Worm (Caenorhabditis elegans): ENCODE measurements around the gene sax-2.

Gene sax-2

DNA sequence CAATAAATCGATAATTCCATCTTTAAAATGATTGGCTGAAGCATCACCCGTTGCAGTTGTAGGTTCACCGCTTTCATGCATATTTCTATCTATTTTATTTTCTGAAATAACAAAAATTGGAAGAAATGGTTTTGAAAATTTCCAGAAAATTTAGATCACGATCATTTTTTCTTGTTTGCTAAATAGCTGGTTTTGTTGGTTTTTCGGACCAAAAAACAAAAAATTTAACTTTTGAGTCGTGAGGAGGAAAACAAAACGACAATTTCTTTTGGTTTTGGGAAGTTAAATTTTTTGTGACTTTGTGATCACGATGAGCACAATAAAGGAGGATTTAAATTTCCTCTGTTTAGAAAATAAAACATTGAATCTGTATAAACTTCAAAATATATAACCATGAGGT is 55.7 kb downstream of the sax-2 start, which contains the start of gene T10F2.2:
Gene T10F2.2 (minus strand): TSS at position 101 of the 400 bp plus-strand sequence.
- TF ChIP-seq skn-1 (tag; optimal IDR thresholded peaks at IDR 0.05) = no peak
- TF ChIP-seq efl-3 (GFP tag; optimal IDR thresholded peaks at IDR 0.05) = no peak
- no peak for TF ChIP-seq rnt-1 (tag; optimal IDR thresholded peaks at IDR 0.05)
- no peak for TF ChIP-seq unc-30 (tag; optimal IDR thresholded peaks at IDR 0.05)
- no peak for TF ChIP-seq ceh-63 (GFP tag; optimal IDR thresholded peaks at IDR 0.05)
- TF ChIP-seq snu-23 (GFP tag; optimal IDR thresholded peaks at IDR 0.05) = no peak

DNA sequence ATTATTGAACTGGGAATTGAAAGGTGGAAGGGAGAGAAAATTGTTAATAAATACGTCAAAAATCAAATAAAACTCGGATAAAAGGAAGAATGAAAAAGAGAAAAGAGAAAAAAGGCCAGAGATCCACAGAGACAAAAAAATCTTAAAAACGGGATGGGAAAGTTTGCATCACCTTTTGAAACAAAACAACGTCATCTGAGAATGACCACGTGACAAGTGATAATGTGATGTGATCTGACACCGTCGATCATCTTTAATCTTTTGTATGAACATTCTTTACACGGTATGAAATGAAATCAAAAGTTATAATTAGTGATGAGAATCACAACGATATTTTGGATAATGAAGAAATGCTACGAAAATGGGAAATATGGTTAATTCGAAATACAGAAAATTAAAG is 56.2 kb downstream of the sax-2 start:
- peak; percentile 24 for TF ChIP-seq tbx-2 (tag; optimal IDR thresholded peaks at IDR 0.05)
- TF ChIP-seq elt-3 (tag; optimal IDR thresholded peaks at IDR 0.05) = peak in 1 of 6 experiments; percentile 50
- no peak for TF ChIP-seq fkh-10 (GFP tag; optimal IDR thresholded peaks at IDR 0.05)
- no peak for TF ChIP-seq ceh-90 (tag; optimal IDR thresholded peaks at IDR 0.05)
- peak in 1 of 3 experiments; percentile 15 for TF ChIP-seq dpl-1 (GFP tag; optimal IDR thresholded peaks at IDR 0.05)
- TF ChIP-seq grh-1 (GFP tag; IDR thresholded peaks at IDR 0.05) = no peak
- TF ChIP-seq nhr-85 (tag) = peak; percentile 66
- no peak for TF ChIP-seq pag-3 (tag; optimal IDR thresholded peaks at IDR 0.05; ENCODE audit: borderline replicate concordance, insufficient read depth)
- TF ChIP-seq egl-27 (tag; optimal IDR thresholded peaks at IDR 0.05) = no peak
- no peak for TF ChIP-seq nhr-84 (tag; optimal IDR thresholded peaks at IDR 0.05)
- TF ChIP-seq elt-2 (tag; optimal IDR thresholded peaks at IDR 0.05) = no peak
- no peak for TF ChIP-seq nhr-28 (tag; optimal IDR thresholded peaks at IDR 0.05)
- TF ChIP-seq nhr-20 (tag; optimal IDR thresholded peaks at IDR 0.05) = peak; percentile 44
- peak; percentile 81 for TF ChIP-seq blmp-1 (tag; optimal IDR thresholded peaks at IDR 0.05)
- no peak for TF ChIP-seq nhr-237 (tag; optimal IDR thresholded peaks at IDR 0.05)
- TF ChIP-seq snu-23 (GFP tag; optimal IDR thresholded peaks at IDR 0.05) = peak; percentile 42
- peak; percentile 15 for TF ChIP-seq nhr-71 (tag; optimal IDR thresholded peaks at IDR 0.05)

DNA sequence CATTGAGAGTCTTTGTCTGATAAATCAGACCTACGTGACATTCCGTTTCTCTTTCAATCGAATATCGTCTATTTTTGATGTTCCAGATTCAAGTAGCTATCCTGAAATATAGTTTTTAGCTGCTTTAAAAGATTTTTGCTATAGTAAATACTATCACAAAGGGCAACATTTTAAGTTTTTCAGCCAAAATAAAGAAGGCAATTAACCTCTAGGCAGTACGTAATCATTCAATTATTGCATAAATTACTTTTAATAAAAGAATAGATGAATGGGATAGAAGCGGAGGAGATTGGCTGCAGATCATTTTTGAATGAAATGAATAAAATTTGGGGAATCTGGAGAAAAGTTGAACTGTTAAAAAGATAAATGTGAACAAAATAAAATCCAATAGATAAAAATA is 60.2 kb downstream of the sax-2 start, which contains the start of gene ulp-1:
Gene ulp-1 (minus strand): TSS at position 101 of the 400 bp plus-strand sequence.
- no peak for TF ChIP-seq tlp-1 (tag; optimal IDR thresholded peaks at IDR 0.05)
- no peak for TF ChIP-seq efl-3 (GFP tag; optimal IDR thresholded peaks at IDR 0.05)

ce11 chrIII:5171945-5172344 is 62.4 kb downstream of the sax-2 start, which contains the start of gene prp-19:
TSS of gene prp-19 (minus strand) at chrIII:5172045.
- TF ChIP-seq snpc-4 (tag; optimal IDR thresholded peaks at IDR 0.05) (no peak), ztf-4 (tag; optimal IDR thresholded peaks at IDR 0.05) (no peak), C04F5.9 (tag; optimal IDR thresholded peaks at IDR 0.05) (no peak), unc-98 (GFP tag; IDR thresholded peaks at IDR 0.05) (no peak), efl-1 (optimal IDR thresholded peaks at IDR 0.05) (no peak), efl-1 (GFP tag; optimal IDR thresholded peaks at IDR 0.05 in 1 of 2) (no peak), Y116A8C.19 (tag; optimal IDR thresholded peaks at IDR 0.05; ENCODE audit: borderline replicate concordance) (no peak), zag-1 (tag; optimal IDR thresholded peaks at IDR 0.05) (no peak), alr-1 (tag; optimal IDR thresholded peaks at IDR 0.05; ENCODE audit: borderline replicate concordance) (no peak), ceh-90 (tag; optimal IDR thresholded peaks at IDR 0.05) (no peak), mef-2 (tag; optimal IDR thresholded peaks at IDR 0.05) (no peak), ztf-11 (tag; optimal IDR thresholded peaks at IDR 0.05) (no peak), unc-130 (tag; optimal IDR thresholded peaks at IDR 0.05) (no peak)

DNA sequence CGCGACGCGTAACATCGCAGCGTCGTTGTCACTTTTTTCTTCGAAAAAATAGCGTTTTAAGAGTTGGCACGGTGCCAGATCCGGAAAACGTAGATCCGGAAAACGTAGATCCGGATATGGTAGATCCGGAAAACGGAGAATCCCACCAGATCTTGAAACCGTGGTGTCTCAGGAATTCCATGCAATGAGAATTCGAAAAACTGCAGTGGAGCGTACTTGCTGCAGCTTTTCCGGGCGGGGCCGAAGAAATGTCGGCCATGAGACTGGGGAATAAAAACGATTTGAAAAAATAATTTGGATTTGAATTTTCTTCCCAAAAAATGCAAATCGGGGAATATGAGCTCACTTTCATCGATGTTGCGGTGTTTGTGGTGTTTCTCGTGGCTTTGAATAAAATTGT is 63.0 kb downstream of the sax-2 start, which contains the start of gene K10D2.5:
Gene K10D2.5 (plus strand): TSS at position 251 of the 400 bp plus-strand sequence.
- TF ChIP-seq F16B12.6 (tag; optimal IDR thresholded peaks at IDR 0.05) = peak; percentile 73
- TF ChIP-seq pqm-1 (tag; optimal IDR thresholded peaks at IDR 0.05) = no peak
- peak; percentile 89 for TF ChIP-seq nhr-77 (tag; optimal IDR thresholded peaks at IDR 0.05)
- TF ChIP-seq lin-13 (GFP tag; optimal IDR thresholded peaks at IDR 0.05) = peak; percentile 95
- peak; percentile 95 for TF ChIP-seq nhr-85 (tag)
- TF ChIP-seq ceh-90 (tag; optimal IDR thresholded peaks at IDR 0.05) = peak; percentile 94
- no peak for TF ChIP-seq efl-3 (GFP tag; optimal IDR thresholded peaks at IDR 0.05)
- TF ChIP-seq unc-130 (tag; optimal IDR thresholded peaks at IDR 0.05) = peak; percentile 90
- TF ChIP-seq ceh-8 (GFP tag; optimal IDR thresholded peaks at IDR 0.05) = peak; percentile 50
- TF ChIP-seq sptf-1 (tag; optimal IDR thresholded peaks at IDR 0.05) = no peak
- peak; percentile 92 for TF ChIP-seq fkh-4 (tag; optimal IDR thresholded peaks at IDR 0.05; ENCODE audit: borderline replicate concordance)
- TF ChIP-seq C16A3.4 (tag; optimal IDR thresholded peaks at IDR 0.05) = peak; percentile 94
- peak; percentile 96 for TF ChIP-seq nhr-90 (tag; optimal IDR thresholded peaks at IDR 0.05; ENCODE audit: poor library complexity)
- peak; percentile 56 for TF ChIP-seq hlh-17 (GFP tag; optimal IDR thresholded peaks at IDR 0.05; ENCODE audit: borderline replicate concordance)
- peak; percentile 47 for TF ChIP-seq ztf-4 (tag; optimal IDR thresholded peaks at IDR 0.05)
- peak; percentile 83 for TF ChIP-seq hpl-2 (GFP tag; optimal IDR thresholded peaks at IDR 0.05)
- no peak for TF ChIP-seq ets-5 (GFP tag; IDR thresholded peaks at IDR 0.05)

Data from whole organism, L1 larva.